Worm (Caenorhabditis elegans): ENCODE results near the gene K06A4.2.

ce11 chrV:9453933-9454332 is 30.1 kb upstream of the K06A4.2 start:
- TF ChIP-seq W03F9.2 (tag; optimal IDR thresholded peaks at IDR 0.05) (no peak), him-1 (tag; optimal IDR thresholded peaks at IDR 0.05) (no peak), dao-5 (tag; optimal IDR thresholded peaks at IDR 0.05) (no peak)
